Worm (Caenorhabditis elegans) whole organism, dauer: Measurements from ENCODE around the gene C08F11.10.
"Not testable (repeated sequence)": the region's sequence is repeated elsewhere in the genome, so short reads cannot be mapped to it uniquely, and the experiment has no call there.

Experiments used
- unc-62 ChIP-seq: sonication (generic microtip); optimal IDR thresholded peaks from 2 replicates; lab custom pipeline; 2017; ENCODE audit warnings: missing biosample characterization, missing genetic modification reagents, missing genetic modification characterization

The C08F11.10 gene

ce11 chrIV:13666849-13667430, 17.9 kb upstream of the C08F11.10 start, which contains the start of gene fbxa-215:
Gene fbxa-215, minus strand, starts transcription at chrIV:13666909.
- TF ChIP-seq unc-62 (GFP tag; lab: Kevin White, UChicago): no peak

- no peak for TF ChIP-seq unc-62 (GFP tag; lab: Kevin White, UChicago)
These were observed 16.0 kb upstream of the C08F11.10 start for ce11 chrIV:13665073-13665472.

- TF ChIP-seq unc-62 (GFP tag; lab: Kevin White, UChicago): no peak
These were observed 15.1 kb upstream of the C08F11.10 start, which contains the start of gene Y45F10C.4 for ce11 chrIV:13664090-13664489. Gene Y45F10C.4, minus strand, starts transcription at chrIV:13664190.

- TF ChIP-seq unc-62 (GFP tag; lab: Kevin White, UChicago): not testable (repeated sequence)
These were observed 13.5 kb upstream of the C08F11.10 start, which contains the start of gene Y45F10C.2 for ce11 chrIV:13662570-13662969. Gene Y45F10C.2, minus strand, starts transcription at chrIV:13662670.

- TF ChIP-seq unc-62 (GFP tag; lab: Kevin White, UChicago): not testable (repeated sequence)
These were observed 10.4 kb upstream of the C08F11.10 start, which contains the start of gene Y45F10C.1 for ce11 chrIV:13659449-13659848. Gene Y45F10C.1, minus strand, starts transcription at chrIV:13659549.

- TF ChIP-seq unc-62 (GFP tag; lab: Kevin White, UChicago): not testable (repeated sequence)
These were observed 3.0 kb upstream of the C08F11.10 start, which contains the start of gene Y45F10C.6 for ce11 chrIV:13652023-13652422. Gene Y45F10C.6, plus strand, starts transcription at chrIV:13652323.

- TF ChIP-seq unc-62 (GFP tag; lab: Kevin White, UChicago): not testable (repeated sequence)
These were observed 2.4 kb upstream of the C08F11.10 start, which contains the start of gene C08F11.12 for ce11 chrIV:13651411-13651810. Gene C08F11.12, minus strand, starts transcription at chrIV:13651511.

ce11 chrIV:13650238-13650637, 1.2 kb upstream of the C08F11.10 start, which contains the start of gene C08F11.17:
Gene C08F11.17, minus strand, starts transcription at chrIV:13650338.
- no peak for TF ChIP-seq unc-62 (GFP tag; lab: Kevin White, UChicago)

ce11 chrIV:13647558-13647957, 1.5 kb downstream of the C08F11.10 start, which contains the start of gene ule-4:
Gene ule-4, minus strand, starts transcription at chrIV:13647658.
- TF ChIP-seq unc-62 (GFP tag; lab: Kevin White, UChicago): no peak

ce11 chrIV:13645823-13646222, 3.2 kb downstream of the C08F11.10 start, which contains the start of gene srz-29:
Gene srz-29, minus strand, starts transcription at chrIV:13645923.
- TF ChIP-seq unc-62 (GFP tag; lab: Kevin White, UChicago): no peak

ce11 chrIV:13639027-13639426, 10.0 kb downstream of the C08F11.10 start, which contains the start of gene ugt-22:
Gene ugt-22, plus strand, starts transcription at chrIV:13639260.
- no peak for TF ChIP-seq unc-62 (GFP tag; lab: Kevin White, UChicago)

ce11 chrIV:13636975-13637374, 12.1 kb downstream of the C08F11.10 start, which contains the start of gene C08F11.7:
Gene C08F11.7, plus strand, starts transcription at chrIV:13637275.
- TF ChIP-seq unc-62 (GFP tag; lab: Kevin White, UChicago): no peak

ce11 chrIV:13633165-13633564, 15.9 kb downstream of the C08F11.10 start, which contains the start of gene fbxa-98:
Gene fbxa-98, plus strand, starts transcription at chrIV:13633407.
- no peak for TF ChIP-seq unc-62 (GFP tag; lab: Kevin White, UChicago)

- no peak for TF ChIP-seq unc-62 (GFP tag; lab: Kevin White, UChicago)
These were observed 16.4 kb downstream of the C08F11.10 start for ce11 chrIV:13632613-13633012.

ce11 chrIV:13626469-13626868, 22.6 kb downstream of the C08F11.10 start, which contains the start of gene sru-21:
Gene sru-21, plus strand, starts transcription at chrIV:13626769.
- TF ChIP-seq unc-62 (GFP tag; lab: Kevin White, UChicago): no peak

- TF ChIP-seq unc-62 (GFP tag; lab: Kevin White, UChicago): no peak
These were observed 25.5 kb downstream of the C08F11.10 start, which contains the start of gene C08F11.1 for ce11 chrIV:13623533-13623932. Gene C08F11.1, plus strand, starts transcription at chrIV:13623833.
